Worm (Caenorhabditis elegans): Measurements from ENCODE around the gene C28H8.5.

C28H8.5 gene

ce11 chrIII:5922236-5922635 lies 38.1 kb downstream of the C28H8.5 start:
- peak; percentile 63 for TF ChIP-seq snu-23 (GFP tag; optimal IDR thresholded peaks at IDR 0.05)
- TF ChIP-seq C16A3.4 (tag; optimal IDR thresholded peaks at IDR 0.05), result no peak
- no peak for TF ChIP-seq mab-9 (GFP tag; IDR thresholded peaks at IDR 0.05)
- TF ChIP-seq ces-1 (GFP tag; optimal IDR thresholded peaks at IDR 0.05), result no peak
- TF ChIP-seq nhr-90 (tag; optimal IDR thresholded peaks at IDR 0.05; ENCODE audit: poor library complexity), result peak; percentile 65
- TF ChIP-seq F16B12.6 (tag; optimal IDR thresholded peaks at IDR 0.05), result no peak
- TF ChIP-seq isw-1 (GFP tag; IDR thresholded peaks at IDR 0.05), result no peak
- no peak for TF ChIP-seq hpl-2 (GFP tag; optimal IDR thresholded peaks at IDR 0.05)
- peak; percentile 71 for TF ChIP-seq blmp-1 (tag; optimal IDR thresholded peaks at IDR 0.05)
- TF ChIP-seq nhr-85 (tag), result peak; percentile 89
- peak; percentile 78 for TF ChIP-seq nhr-20 (tag; optimal IDR thresholded peaks at IDR 0.05)
- TF ChIP-seq fkh-8 (tag; optimal IDR thresholded peaks at IDR 0.05), result no peak
- no peak for TF ChIP-seq nhr-77 (tag; optimal IDR thresholded peaks at IDR 0.05)
- TF ChIP-seq nhr-71 (tag; optimal IDR thresholded peaks at IDR 0.05), result peak; percentile 74
- no peak for TF ChIP-seq swsn-7 (tag; optimal IDR thresholded peaks at IDR 0.05)
- TF ChIP-seq lin-39 (tag; optimal IDR thresholded peaks at IDR 0.05), result no peak
- TF ChIP-seq efl-1 (optimal IDR thresholded peaks at IDR 0.05), result no peak
- TF ChIP-seq efl-1 (GFP tag; optimal IDR thresholded peaks at IDR 0.05 in 1 of 2), result peak in 1 of 2 experiments; percentile 91
- no peak for TF ChIP-seq C04F5.9 (tag; optimal IDR thresholded peaks at IDR 0.05)
- no peak for TF ChIP-seq hlh-17 (GFP tag; optimal IDR thresholded peaks at IDR 0.05; ENCODE audit: borderline replicate concordance)
- TF ChIP-seq skn-1 (tag; optimal IDR thresholded peaks at IDR 0.05), result no peak
- TF ChIP-seq nhr-76 (tag; optimal IDR thresholded peaks at IDR 0.05), result no peak
- TF ChIP-seq mep-1 (tag; optimal IDR thresholded peaks at IDR 0.05), result no peak
- peak in 2 of 6 experiments; percentile 45 to 73 for TF ChIP-seq elt-3 (tag; optimal IDR thresholded peaks at IDR 0.05)
- peak in 1 of 2 experiments; percentile 52 for TF ChIP-seq mdl-1 (tag; optimal IDR thresholded peaks at IDR 0.05)
- TF ChIP-seq nhr-19 (GFP tag; conservative IDR thresholded peaks at IDR 0.05), result peak; percentile 76
- TF ChIP-seq zag-1 (tag; optimal IDR thresholded peaks at IDR 0.05), result no peak
- no peak for TF ChIP-seq ceh-90 (tag; optimal IDR thresholded peaks at IDR 0.05)
- TF ChIP-seq lin-14 (GFP tag; optimal IDR thresholded peaks at IDR 0.05), result peak; percentile 59
- TF ChIP-seq lin-35 (GFP tag; optimal IDR thresholded peaks at IDR 0.05), result peak in 1 of 2 experiments; percentile 40
- TF ChIP-seq unc-98 (GFP tag; IDR thresholded peaks at IDR 0.05), result no peak
- TF ChIP-seq grh-1 (GFP tag; IDR thresholded peaks at IDR 0.05), result peak; percentile 90
- peak; percentile 5 for TF ChIP-seq lir-3 (tag; optimal IDR thresholded peaks at IDR 0.05; ENCODE audit: poor library complexity)
- TF ChIP-seq irx-1 (tag; optimal IDR thresholded peaks at IDR 0.05), result no peak
- TF ChIP-seq tbx-2 (tag; optimal IDR thresholded peaks at IDR 0.05), result peak; percentile 34

- TF ChIP-seq snu-23 (GFP tag; optimal IDR thresholded peaks at IDR 0.05) (peak; percentile 75), unc-86 (tag; optimal IDR thresholded peaks at IDR 0.05) (peak; percentile 8), nhr-77 (tag; optimal IDR thresholded peaks at IDR 0.05) (no peak), jun-1 (tag; optimal IDR thresholded peaks at IDR 0.05) (peak; percentile 16), lin-35 (GFP tag; optimal IDR thresholded peaks at IDR 0.05) (peak; percentile 73 to 75), lir-3 (tag; optimal IDR thresholded peaks at IDR 0.05; ENCODE audit: poor library complexity) (peak; percentile 11), nhr-20 (tag; optimal IDR thresholded peaks at IDR 0.05) (peak; percentile 65), xbp-1 (tag; optimal IDR thresholded peaks at IDR 0.05) (peak; percentile 57), skn-1 (tag; optimal IDR thresholded peaks at IDR 0.05) (peak; percentile 62), C04F5.9 (tag; optimal IDR thresholded peaks at IDR 0.05) (peak; percentile 2), irx-1 (tag; optimal IDR thresholded peaks at IDR 0.05) (no peak), lin-13 (GFP tag; optimal IDR thresholded peaks at IDR 0.05) (peak; percentile 8), mep-1 (tag; optimal IDR thresholded peaks at IDR 0.05) (peak; percentile 59), elt-2 (tag; optimal IDR thresholded peaks at IDR 0.05) (peak; percentile 16), isw-1 (GFP tag; IDR thresholded peaks at IDR 0.05) (no peak; the same call in 1 of the 2 replicates), dsc-1 (tag; optimal IDR thresholded peaks at IDR 0.05) (peak; percentile 60), lin-15B (tag; optimal IDR thresholded peaks at IDR 0.05) (peak; percentile 58), blmp-1 (tag; optimal IDR thresholded peaks at IDR 0.05) (peak; percentile 51), tbx-2 (tag; optimal IDR thresholded peaks at IDR 0.05) (peak; percentile 38), fos-1 (tag; optimal IDR thresholded peaks at IDR 0.05) (peak; percentile 31), ceh-63 (GFP tag; optimal IDR thresholded peaks at IDR 0.05) (no peak), nhr-90 (tag; optimal IDR thresholded peaks at IDR 0.05; ENCODE audit: poor library complexity) (peak; percentile 31), rnt-1 (tag; optimal IDR thresholded peaks at IDR 0.05) (peak; percentile 66), elt-3 (tag; optimal IDR thresholded peaks at IDR 0.05) (peak in 2 of 6 experiments; percentile 18 to 36), lin-14 (GFP tag; optimal IDR thresholded peaks at IDR 0.05) (peak; percentile 89), nhr-84 (tag; optimal IDR thresholded peaks at IDR 0.05) (no peak), F16B12.6 (tag; optimal IDR thresholded peaks at IDR 0.05) (peak; percentile 45), efl-1 (optimal IDR thresholded peaks at IDR 0.05) (peak; percentile 70 to 79), efl-1 (GFP tag; optimal IDR thresholded peaks at IDR 0.05 in 1 of 2) (peak; percentile 66 to 92), nhr-71 (tag; optimal IDR thresholded peaks at IDR 0.05) (peak; percentile 69), nhr-76 (tag; optimal IDR thresholded peaks at IDR 0.05) (no peak), pqm-1 (tag; optimal IDR thresholded peaks at IDR 0.05) (no peak), dpl-1 (GFP tag; optimal IDR thresholded peaks at IDR 0.05) (peak; percentile 29 to 71 (median 53)), swsn-7 (tag; optimal IDR thresholded peaks at IDR 0.05) (peak; percentile 63), mdl-1 (tag; optimal IDR thresholded peaks at IDR 0.05) (peak in 1 of 2 experiments; percentile 21)
Observed at ce11 chrIII:5925724-5926123, 41.6 kb downstream of the C28H8.5 start, which contains the start of the genes dnc-2 and bcl-7. Gene dnc-2, minus strand, starts transcription at chrIII:5925756. Gene bcl-7, plus strand, starts transcription at chrIII:5926086.

Data from whole organism, L1 larva.